Fruit fly (Drosophila melanogaster): ENCODE measurements around the gene CG7049.

Gene CG7049

DNA sequence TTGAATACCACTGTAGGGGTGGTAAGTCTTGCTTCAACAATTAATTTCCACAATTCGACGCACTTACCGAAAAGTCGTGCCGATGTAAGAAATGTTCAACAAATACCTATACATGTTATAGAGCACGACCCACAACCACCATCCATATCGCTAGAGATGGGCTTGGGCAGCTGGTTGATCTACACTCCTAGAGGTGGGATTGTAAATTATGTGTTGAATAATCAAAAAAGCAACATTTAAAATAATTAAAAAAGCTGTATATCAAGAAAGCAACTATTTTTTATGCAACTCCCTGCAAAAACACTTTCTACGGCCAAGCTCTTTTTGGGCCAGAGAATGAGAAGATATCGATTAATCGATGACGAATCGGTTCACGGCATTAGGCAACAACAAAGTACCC is 8.2 kb upstream of the CG7049 start, which contains the start of the genes CG34140, Mkp and Mtch (continued):
- TF ChIP-seq Abd-B (GFP tag; optimal IDR thresholded peaks at IDR 0.05) (peak; percentile 84), stwl (tag; optimal IDR thresholded peaks at IDR 0.05) (peak; percentile 67), CG11560 (tag; IDR thresholded peaks at IDR 0.05) (0 out of 3 replicates have a peak, but pooled peaks have one; percentile 43), Pdp1 (GFP tag; optimal IDR thresholded peaks at IDR 0.05) (peak; percentile 90 to 99), en (GFP tag; optimal IDR thresholded peaks at IDR 0.05) (peak; percentile 69), CG13624 (GFP tag; optimal IDR thresholded peaks at IDR 0.05) (no peak), mam (GFP tag; optimal IDR thresholded peaks at IDR 0.05) (peak; percentile 93), CG3847 (GFP tag; IDR thresholded peaks at IDR 0.05) (peak; percentile 88), CG10147 (GFP tag; optimal IDR thresholded peaks at IDR 0.05) (no peak), vvl (GFP tag; IDR thresholded peaks at IDR 0.05) (peak; percentile 85), Gug (GFP tag; IDR thresholded peaks at IDR 0.05) (peak; percentile 83), CG8290 (GFP tag; optimal IDR thresholded peaks at IDR 0.05) (peak; percentile 88), CG8290 (tag; optimal IDR thresholded peaks at IDR 0.05) (peak in 1 of 2 experiments; percentile 66), trh (GFP tag; optimal IDR thresholded peaks at IDR 0.05) (peak; percentile 74), CG11093 (GFP tag; IDR thresholded peaks at IDR 0.05) (peak; percentile 33; the same call in 1 of the 3 replicates), Asciz (GFP tag; optimal IDR thresholded peaks at IDR 0.05) (no peak), Dbx (GFP tag; IDR thresholded peaks at IDR 0.05) (peak; percentile 89), CG6175 (GFP tag; IDR thresholded peaks at IDR 0.05) (peak; percentile 63; the same call in 1 of the 3 replicates), Rx (GFP tag; IDR thresholded peaks at IDR 0.05) (peak; percentile 76), HLHmδ (GFP tag; optimal IDR thresholded peaks at IDR 0.05) (no peak), CG32772 (GFP tag; IDR thresholded peaks at IDR 0.05) (peak; percentile 79), Sry-β (GFP tag; optimal IDR thresholded peaks at IDR 0.05) (peak; percentile 3), Camta (GFP tag; optimal IDR thresholded peaks at IDR 0.05) (peak; percentile 79), Optix (GFP tag; IDR thresholded peaks at IDR 0.05) (peak; percentile 82), Fer3 (tag; optimal IDR thresholded peaks at IDR 0.05) (no peak), CG5245 (GFP tag; optimal IDR thresholded peaks at IDR 0.05) (peak; percentile 69), CG11696 (GFP tag; IDR thresholded peaks at IDR 0.05) (0 out of 2 replicates have a peak, but pooled peaks have one; percentile 39), kah (GFP tag; optimal IDR thresholded peaks at IDR 0.05) (peak; percentile 83), lbe (GFP tag; optimal IDR thresholded peaks at IDR 0.05) (peak; percentile 93), Xbp1 (GFP tag; optimal IDR thresholded peaks at IDR 0.05) (peak; percentile 94), otp (GFP tag; IDR thresholded peaks at IDR 0.05) (peak; percentile 49; the same call in 1 of the 3 replicates), Hr39 (optimal IDR thresholded peaks at IDR 0.05) (no peak), twi (tag; optimal IDR thresholded peaks at IDR 0.05) (no peak), run (tag; optimal IDR thresholded peaks at IDR 0.05) (peak; percentile 67), Poxn (GFP tag; IDR thresholded peaks at IDR 0.05) (no peak), mld (GFP tag; IDR thresholded peaks at IDR 0.05; ENCODE audit: partially characterized antibody) (peak; percentile 60; the same call in 1 of the 3 replicates), CG17186 (GFP tag; optimal IDR thresholded peaks at IDR 0.05) (peak; percentile 77), Chrac-16 (GFP tag; optimal IDR thresholded peaks at IDR 0.05) (peak; percentile 87), Dip2 (GFP tag; IDR thresholded peaks at IDR 0.05) (no peak), CG43689 (GFP tag; IDR thresholded peaks at IDR 0.05) (0 out of 2 replicates have a peak, but pooled peaks have one; percentile 29), CG10979 (tag; optimal IDR thresholded peaks at IDR 0.05) (peak; percentile 76), dm (GFP tag; optimal IDR thresholded peaks at IDR 0.05) (peak; percentile 85), az2 (GFP tag; optimal IDR thresholded peaks at IDR 0.05) (peak; percentile 88), CG12659 (GFP tag; optimal IDR thresholded peaks at IDR 0.05) (peak; percentile 89), CG8765 (GFP tag; IDR thresholded peaks at IDR 0.05) (peak; percentile 58; the same call in 1 of the 2 replicates), CG1647 (GFP tag; optimal IDR thresholded peaks at IDR 0.05) (peak; percentile 83), emc (GFP tag; optimal IDR thresholded peaks at IDR 0.05) (peak; percentile 68), sna (GFP tag; IDR thresholded peaks at IDR 0.05; ENCODE audit: partially characterized antibody) (peak; percentile 97), Six4 (GFP tag; optimal IDR thresholded peaks at IDR 0.05) (peak; percentile 69), Bgb (GFP tag; IDR thresholded peaks at IDR 0.05; ENCODE audit: partially characterized antibody) (peak; percentile 89), CG32767 (GFP tag; IDR thresholded peaks at IDR 0.05) (peak; percentile 89), CG16815 (GFP tag; optimal IDR thresholded peaks at IDR 0.05) (peak; percentile 72)
